Fruit fly (Drosophila melanogaster) whole organism, prepupa: ENCODE measurements around the gene Cortactin.

Experiments used
- Blimp-1 ChIP-seq: fragments of 200-800 bp; sonication (Bioruptor generic); optimal IDR thresholded peaks from 3 replicates; lab custom pipeline; 2017; ENCODE audit warnings: missing biosample characterization, missing genetic modification characterization, mild to moderate bottlenecking, moderate library complexity, missing genetic modification reagents
- CG10631 ChIP-seq: fragments of 200-800 bp; sonication (Bioruptor generic); optimal IDR thresholded peaks from 2 replicates; lab custom pipeline; 2016; ENCODE audit warnings: missing biosample characterization, missing genetic modification characterization
- CG10669 ChIP-seq: fragments of 200-800 bp; sonication (Bioruptor generic); optimal IDR thresholded peaks from 3 replicates; lab custom pipeline; 2018; ENCODE audit warnings: missing biosample characterization, mild to moderate bottlenecking, missing genetic modification characterization, moderate library complexity
- CG11294 ChIP-seq: fragments of 200-800 bp; sonication (Bioruptor generic); IDR thresholded peaks from 2 replicates; pipeline ENCODE4 v1.3.6; 2022; ENCODE audit warnings: missing biosample characterization, missing genetic modification characterization
- CG11762 ChIP-seq: fragments of 200-800 bp; sonication (Bioruptor generic); optimal IDR thresholded peaks from 3 replicates; lab custom pipeline; 2016; ENCODE audit warnings: missing biosample characterization, missing genetic modification characterization; ENCODE audit not compliant: insufficient read depth
- CG11902 ChIP-seq: fragments of 200-800 bp; sonication (Bioruptor generic); optimal IDR thresholded peaks from 3 replicates; lab custom pipeline; 2016; ENCODE audit warnings: missing biosample characterization, missing genetic modification characterization
- CG3032 ChIP-seq: fragments of 200-800 bp; optimal IDR thresholded peaks from 2 replicates; lab custom pipeline; 2019; ENCODE audit warnings: missing biosample characterization, mild to moderate bottlenecking, missing genetic modification characterization, moderate library complexity
- CG31627 ChIP-seq: fragments of 200-800 bp; sonication (Bioruptor generic); optimal IDR thresholded peaks from 3 replicates; lab custom pipeline; 2016; ENCODE audit warnings: missing biosample characterization, missing genetic modification characterization
- CG32006 ChIP-seq: fragments of 200-800 bp; sonication (Bioruptor generic); optimal IDR thresholded peaks from 3 replicates; lab custom pipeline; 2017; ENCODE audit warnings: missing biosample characterization, mild to moderate bottlenecking, missing genetic modification characterization
- CG3919 ChIP-seq: fragments of 200-800 bp; sonication (Bioruptor generic); optimal IDR thresholded peaks from 3 replicates; lab custom pipeline; 2016; ENCODE audit warnings: missing biosample characterization, missing genetic modification characterization
- CG6276 ChIP-seq: fragments of 200-800 bp; sonication (Bioruptor generic); optimal IDR thresholded peaks from 2 replicates; lab custom pipeline; 2017; ENCODE audit warnings: missing biosample characterization, mild to moderate bottlenecking, missing genetic modification characterization
- CG6792 ChIP-seq: fragments of 200-800 bp; sonication (Bioruptor generic); optimal IDR thresholded peaks from 3 replicates; lab custom pipeline; 2016; ENCODE audit warnings: missing biosample characterization, missing genetic modification characterization
- CG6808 ChIP-seq: fragments of 200-800 bp; sonication (Bioruptor generic); optimal IDR thresholded peaks from 3 replicates; lab custom pipeline; 2017; ENCODE audit warnings: missing biosample characterization, missing genetic modification characterization, mild to moderate bottlenecking, moderate library complexity, missing genetic modification reagents
- CG8319 ChIP-seq: fragments of 200-800 bp; sonication (Bioruptor generic); optimal IDR thresholded peaks from 3 replicates; lab custom pipeline; 2016; ENCODE audit warnings: missing biosample characterization, missing genetic modification characterization
- CG9139 ChIP-seq: fragments of 200-800 bp; sonication (Bioruptor generic); optimal IDR thresholded peaks from 3 replicates; lab custom pipeline; 2017; ENCODE audit warnings: missing biosample characterization, mild to moderate bottlenecking, missing genetic modification characterization
- Eip78C ChIP-seq: fragments of 200-800 bp; sonication (Bioruptor generic); peaks from one replicate; lab custom pipeline; 2016; ENCODE audit warnings: missing biosample characterization, missing genetic modification characterization
- Eip93F ChIP-seq: fragments of 200-800 bp; sonication (Bioruptor generic); optimal IDR thresholded peaks from 2 replicates; lab custom pipeline; 2016; ENCODE audit warnings: missing biosample characterization, mild to moderate bottlenecking, missing genetic modification characterization
- Ets21C ChIP-seq: fragments of 200-800 bp; sonication (Bioruptor generic); optimal IDR thresholded peaks from 3 replicates; lab custom pipeline; 2016; ENCODE audit warnings: missing biosample characterization, missing genetic modification characterization
- Gug ChIP-seq: fragments of 200-800 bp; sonication (Bioruptor generic); IDR thresholded peaks from 2 replicates; pipeline ENCODE4 v1.3.6; 2022; ENCODE audit warnings: missing biosample characterization, missing genetic modification characterization
- Hr38 ChIP-seq: sonication (Bioruptor generic); optimal IDR thresholded peaks from 2 replicates; lab custom pipeline; 2016; ENCODE audit warnings: missing biosample characterization, missing genetic modification characterization
- Hr39 ChIP-seq: fragments of 200-800 bp; sonication (Bioruptor generic); optimal IDR thresholded peaks from 2 replicates; lab custom pipeline; 2016; ENCODE audit warnings: missing biosample characterization, missing genetic modification characterization
- Hr4 ChIP-seq: fragments of 200-800 bp; sonication (Bioruptor generic); optimal IDR thresholded peaks from 3 replicates; lab custom pipeline; 2016; ENCODE audit warnings: missing biosample characterization, missing genetic modification characterization
- Met ChIP-seq: fragments of 200-800 bp; sonication (Bioruptor generic); optimal IDR thresholded peaks from 3 replicates; lab custom pipeline; 2016; ENCODE audit warnings: missing biosample characterization, missing genetic modification characterization
- OdsH ChIP-seq: fragments of 200-800 bp; sonication (Bioruptor generic); optimal IDR thresholded peaks from 3 replicates; lab custom pipeline; 2016; ENCODE audit warnings: missing biosample characterization, missing genetic modification characterization
- Smox ChIP-seq: fragments of 200-800 bp; sonication (Bioruptor generic); optimal IDR thresholded peaks from 3 replicates; lab custom pipeline; 2016; ENCODE audit warnings: missing biosample characterization, missing genetic modification characterization
- Sox102F ChIP-seq: fragments of 200-800 bp; sonication (Bioruptor generic); optimal IDR thresholded peaks from 2 replicates; lab custom pipeline; 2016; ENCODE audit warnings: missing biosample characterization, mild to moderate bottlenecking, missing genetic modification characterization
- achi ChIP-seq: fragments of 200-800 bp; sonication (Bioruptor generic); optimal IDR thresholded peaks from 3 replicates; lab custom pipeline; 2016; ENCODE audit warnings: missing biosample characterization, missing genetic modification characterization
- acj6 ChIP-seq: fragments of 200-800 bp; sonication (Bioruptor generic); optimal IDR thresholded peaks from 3 replicates; lab custom pipeline; 2016; ENCODE audit warnings: missing biosample characterization, missing genetic modification characterization
- dac ChIP-seq: fragments of 200-800 bp; sonication (Bioruptor generic); optimal IDR thresholded peaks from 2 replicates; lab custom pipeline; 2017; ENCODE audit warnings: missing biosample characterization, mild to moderate bottlenecking, missing genetic modification characterization
- dsx ChIP-seq: fragments of 200-800 bp; optimal IDR thresholded peaks from 3 replicates; lab custom pipeline; 2019; ENCODE audit warnings: missing biosample characterization, mild to moderate bottlenecking, missing genetic modification characterization, moderate library complexity; ENCODE audit not compliant: poor library complexity, severe bottlenecking
- fd85E ChIP-seq: fragments of 200-800 bp; sonication (Bioruptor generic); optimal IDR thresholded peaks from 3 replicates; lab custom pipeline; 2016; ENCODE audit warnings: missing biosample characterization, missing genetic modification characterization
- fkh ChIP-seq: fragments of 200-800 bp; sonication (Bioruptor generic); optimal IDR thresholded peaks from 3 replicates; lab custom pipeline; 2017; ENCODE audit warnings: missing biosample characterization, mild to moderate bottlenecking, missing genetic modification characterization, moderate library complexity
- pdm3 ChIP-seq: fragments of 200-800 bp; sonication (Bioruptor generic); optimal IDR thresholded peaks from 3 replicates; lab custom pipeline; 2016; ENCODE audit warnings: missing biosample characterization, missing genetic modification characterization
- salr ChIP-seq, 2 experiments: fragments of 200-800 bp; sonication (Bioruptor generic); optimal IDR thresholded peaks; 3 replicates each; lab custom pipeline; 2016 to 2018; ENCODE audit warnings: missing biosample characterization in 2 of 2, missing genetic modification characterization in 2 of 2, mild to moderate bottlenecking in 1 of 2
- spab ChIP-seq: fragments of 200-800 bp; sonication (Bioruptor generic); optimal IDR thresholded peaks from 2 replicates; lab custom pipeline; 2017; ENCODE audit warnings: missing biosample characterization, mild to moderate bottlenecking, missing genetic modification characterization, missing genetic modification reagents
- svp ChIP-seq: fragments of 200-800 bp; sonication (Bioruptor generic); peaks from one replicate; lab custom pipeline; 2016; ENCODE audit warnings: missing biosample characterization, missing genetic modification characterization
- vri ChIP-seq: fragments of 200-800 bp; sonication (Bioruptor generic); optimal IDR thresholded peaks from 3 replicates; lab custom pipeline; 2016; ENCODE audit warnings: missing biosample characterization, mild to moderate bottlenecking, missing genetic modification characterization

Gene Cortactin

DNA sequence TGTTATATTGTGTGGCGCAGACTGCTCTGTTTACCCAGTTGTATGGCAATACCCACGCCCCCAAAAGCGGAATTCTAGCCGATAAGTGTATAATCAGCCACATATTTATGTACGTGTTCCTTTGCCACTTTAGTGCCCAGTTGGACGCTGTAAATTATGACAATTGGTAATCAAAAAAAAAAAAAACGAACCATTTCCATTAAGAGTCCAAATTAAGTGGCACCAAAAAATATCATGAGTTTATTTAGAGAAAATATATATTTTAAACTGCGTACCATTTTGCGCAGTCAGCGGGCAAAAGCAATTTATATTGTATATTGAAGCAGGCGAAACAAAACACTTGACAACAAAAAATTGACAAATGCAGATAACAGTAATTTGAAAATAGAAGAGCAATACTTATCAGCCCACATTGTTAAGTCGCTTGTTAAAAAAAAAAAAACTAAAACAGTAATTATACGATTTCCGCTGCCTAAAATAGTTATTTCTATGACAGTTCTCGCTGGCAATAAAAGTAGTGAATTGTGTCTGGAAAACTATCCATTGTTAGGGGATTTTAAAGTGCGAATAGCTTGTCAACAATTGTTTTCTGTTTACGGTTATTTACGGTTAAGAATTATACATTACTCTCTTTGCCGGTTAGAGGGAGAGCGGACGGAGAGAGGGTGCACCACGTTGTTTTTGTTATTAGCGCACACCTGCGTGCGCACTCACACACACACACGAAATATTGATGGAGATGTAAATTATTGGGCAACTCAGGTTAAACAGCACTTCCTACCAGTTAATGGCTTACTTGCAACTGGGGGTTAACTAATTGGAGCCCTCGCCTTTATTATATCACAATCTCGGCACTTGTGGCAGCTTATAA, 4.5 kb downstream of the Cortactin start:
- TF ChIP-seq Met (GFP tag; lab: Kevin White, UChicago) (peak; percentile 8), vri (GFP tag; lab: Kevin White, UChicago) (peak; percentile 47), spab (GFP tag; lab: Kevin White, UChicago) (no peak), Eip78C (GFP tag; lab: Kevin White, UChicago) (peak; percentile 66), CG10669 (GFP tag; lab: Kevin White, UChicago) (no peak), fkh (GFP tag; lab: Kevin White, UChicago) (peak; percentile 42), svp (GFP tag; lab: Kevin White, UChicago) (peak; percentile 70), CG3919 (GFP tag; lab: Kevin White, UChicago) (no peak), Sox102F (GFP tag; lab: Kevin White, UChicago) (peak; percentile 17), Smox (GFP tag; lab: Kevin White, UChicago) (no peak)

DNA sequence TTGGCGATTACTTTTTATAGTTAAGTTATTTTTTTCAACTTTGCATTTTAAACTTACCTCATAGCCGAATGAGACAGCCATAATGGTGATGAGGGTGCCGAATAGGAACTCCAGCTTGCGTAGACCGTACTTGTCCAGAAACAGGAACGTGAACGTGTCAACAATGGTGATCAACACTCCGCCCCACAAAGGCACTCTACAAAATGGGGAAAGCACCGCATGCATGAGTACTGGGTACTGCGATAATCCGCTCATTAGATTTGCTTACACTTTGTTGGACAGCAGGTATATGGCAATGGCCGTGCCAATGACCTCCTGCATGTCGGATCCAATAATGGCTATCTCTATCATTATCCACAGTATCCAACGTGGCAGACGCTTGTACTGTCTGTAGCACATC, 6.8 kb downstream of the Cortactin start:
- TF ChIP-seq salr (GFP tag; optimal IDR thresholded peaks at IDR 0.05; lab: Kevin White, UChicago), result no peak
- no peak for TF ChIP-seq CG31627 (GFP tag; lab: Kevin White, UChicago)
- no peak for TF ChIP-seq svp (GFP tag; lab: Kevin White, UChicago)
- TF ChIP-seq CG10631 (GFP tag; lab: Kevin White, UChicago), result no peak
- no peak for TF ChIP-seq Met (GFP tag; lab: Kevin White, UChicago)
- no peak for TF ChIP-seq CG10669 (GFP tag; lab: Kevin White, UChicago)
- no peak for TF ChIP-seq Eip93F (GFP tag; lab: Kevin White, UChicago)
- TF ChIP-seq Ets21C (GFP tag; lab: Kevin White, UChicago), result no peak
- no peak for TF ChIP-seq fd85E (GFP tag; lab: Kevin White, UChicago)
- TF ChIP-seq Hr38 (GFP tag; lab: Kevin White, UChicago), result no peak
- no peak for TF ChIP-seq CG6276 (GFP tag; lab: Kevin White, UChicago)
- TF ChIP-seq Smox (GFP tag; lab: Kevin White, UChicago), result no peak
- TF ChIP-seq Sox102F (GFP tag; lab: Kevin White, UChicago), result no peak
- no peak for TF ChIP-seq Gug (GFP tag; lab: Robert Waterston, UW)

DNA sequence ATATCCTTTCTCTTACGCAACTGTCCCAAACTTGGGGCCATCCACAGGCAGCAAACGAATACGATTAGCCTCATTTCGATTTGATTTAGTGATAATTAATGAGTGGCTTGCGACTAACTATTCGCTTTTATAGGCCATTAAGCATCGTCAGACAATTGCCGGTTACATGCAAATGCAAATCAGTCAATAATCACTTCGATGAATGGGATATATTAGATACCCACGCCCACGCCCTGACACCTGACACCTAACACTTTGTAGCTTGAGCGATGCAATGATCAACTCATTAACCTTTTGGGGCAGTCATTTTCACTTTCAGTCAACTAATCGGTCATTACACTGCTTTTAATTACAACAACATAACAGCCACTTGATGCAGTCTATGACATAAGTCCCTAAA, 13.4 kb downstream of the Cortactin start, which contains the start of gene Jhbp15:
Gene Jhbp15 (minus strand): TSS at position 101 of the 400 bp plus-strand sequence.
- TF ChIP-seq CG10669 (GFP tag; lab: Kevin White, UChicago) (no peak), pdm3 (GFP tag; lab: Kevin White, UChicago) (no peak), CG11762 (GFP tag; lab: Kevin White, UChicago) (no peak), CG11902 (no peak), Hr38 (GFP tag; lab: Kevin White, UChicago) (no peak), Smox (GFP tag; lab: Kevin White, UChicago) (no peak), OdsH (no peak), CG8319 (no peak), Met (GFP tag; lab: Kevin White, UChicago) (no peak), vri (GFP tag; lab: Kevin White, UChicago) (no peak), Blimp-1 (GFP tag; lab: Kevin White, UChicago) (no peak), CG9139 (GFP tag; lab: Kevin White, UChicago) (no peak), Hr4 (GFP tag; lab: Kevin White, UChicago) (no peak), achi (GFP tag; lab: Kevin White, UChicago) (no peak)

DNA sequence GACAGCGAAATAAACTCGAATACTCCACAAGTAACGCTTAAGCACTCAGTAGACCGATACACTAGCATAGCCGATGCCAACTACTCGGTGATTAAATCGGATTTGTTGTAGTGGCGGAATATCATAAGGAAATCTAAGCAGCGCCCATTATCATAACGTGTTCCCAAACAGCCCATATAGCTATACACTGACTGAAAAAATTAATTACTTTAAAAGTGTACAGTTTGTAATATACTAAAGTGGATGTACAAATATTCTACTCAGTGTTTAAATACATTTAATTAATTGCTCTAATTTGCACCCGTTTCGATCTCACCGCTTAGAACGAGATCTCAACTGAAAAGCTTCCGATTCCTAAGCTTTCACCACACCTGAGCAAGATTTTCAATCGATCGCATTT, 15.5 kb downstream of the Cortactin start, which contains the start of gene CG7079:
Gene CG7079 (minus strand): TSS at position 101 of the 400 bp plus-strand sequence.
- TF ChIP-seq CG11762 (GFP tag; lab: Kevin White, UChicago), result no peak
- no peak for TF ChIP-seq fkh (GFP tag; lab: Kevin White, UChicago)
- TF ChIP-seq dac (GFP tag; lab: Kevin White, UChicago), result no peak
- no peak for TF ChIP-seq CG10631 (GFP tag; lab: Kevin White, UChicago)
- no peak for TF ChIP-seq spab (GFP tag; lab: Kevin White, UChicago)
- TF ChIP-seq CG6808 (GFP tag; lab: Kevin White, UChicago), result no peak
- no peak for TF ChIP-seq CG32006 (GFP tag; lab: Kevin White, UChicago)
- no peak for TF ChIP-seq CG6792 (GFP tag; lab: Kevin White, UChicago)
- no peak for TF ChIP-seq Hr39 (GFP tag; lab: Kevin White, UChicago)
- no peak for TF ChIP-seq acj6 (GFP tag; lab: Kevin White, UChicago)
- TF ChIP-seq CG3032, result no peak
- TF ChIP-seq achi (GFP tag; lab: Kevin White, UChicago), result no peak
- no peak for TF ChIP-seq CG11294
- TF ChIP-seq dsx (GFP tag; lab: Kevin White, UChicago), result no peak
- TF ChIP-seq svp (GFP tag; lab: Kevin White, UChicago), result no peak
- TF ChIP-seq, all 60 proteins: peak for 0
